Worm (Caenorhabditis elegans): Measurements from ENCODE around the gene acp-6.
A peak's percentile ranks its signal among the peaks of the same experiment; 100 is the strongest.

The acp-6 gene

ce11 chrIV:6415149-6415548 is 10.8 kb downstream of the acp-6 start, which contains the start of gene exos-2:
Gene exos-2, plus strand, starts transcription at chrIV:6415478.
- TF ChIP-seq C04F5.9 (tag; optimal IDR thresholded peaks at IDR 0.05): peak; percentile 19
- TF ChIP-seq ztf-11 (tag; optimal IDR thresholded peaks at IDR 0.05): peak in 1 of 2 experiments; percentile 9
- no peak for TF ChIP-seq vab-15 (tag; optimal IDR thresholded peaks at IDR 0.05)
- no peak for TF ChIP-seq sup-37 (GFP tag; optimal IDR thresholded peaks at IDR 0.05)
- peak; percentile 36 for TF ChIP-seq skn-1 (tag; optimal IDR thresholded peaks at IDR 0.05)
- TF ChIP-seq ama-1 (optimal IDR thresholded peaks at IDR 0.05): no peak
- TF ChIP-seq nhr-19 (GFP tag; conservative IDR thresholded peaks at IDR 0.05): peak; percentile 50; the same call in 1 of the 2 replicates
- peak; percentile 53 to 75 (median 55) for TF ChIP-seq ceh-82 (tag; optimal IDR thresholded peaks at IDR 0.05)
- TF ChIP-seq aly-2 (tag; optimal IDR thresholded peaks at IDR 0.05): peak; percentile 53
- peak; percentile 63 for TF ChIP-seq swsn-7 (tag; optimal IDR thresholded peaks at IDR 0.05)
- TF ChIP-seq lsy-2 (tag; optimal IDR thresholded peaks at IDR 0.05): peak; percentile 75 to 87
- TF ChIP-seq nhr-85 (tag): peak; percentile 76
- peak; percentile 65 for TF ChIP-seq xbp-1 (tag; optimal IDR thresholded peaks at IDR 0.05)
- no peak for TF ChIP-seq ztf-4 (tag; optimal IDR thresholded peaks at IDR 0.05)
- TF ChIP-seq fkh-8 (tag; optimal IDR thresholded peaks at IDR 0.05): no peak
- peak; percentile 77 for TF ChIP-seq nhr-47 (tag; optimal IDR thresholded peaks at IDR 0.05)
- peak; percentile 73 for TF ChIP-seq snu-23 (GFP tag; optimal IDR thresholded peaks at IDR 0.05)
- no peak for TF ChIP-seq snpc-4 (tag; optimal IDR thresholded peaks at IDR 0.05)
- TF ChIP-seq aha-1 (tag; optimal IDR thresholded peaks at IDR 0.05): no peak
- TF ChIP-seq unc-86 (tag; optimal IDR thresholded peaks at IDR 0.05): peak; percentile 60
- peak; percentile 70 for TF ChIP-seq C16A3.4 (tag; optimal IDR thresholded peaks at IDR 0.05)
- TF ChIP-seq dpl-1 (GFP tag; optimal IDR thresholded peaks at IDR 0.05): peak; percentile 95 to 97 (median 96)
- TF ChIP-seq dsc-1 (tag; optimal IDR thresholded peaks at IDR 0.05): peak; percentile 47
- TF ChIP-seq ceh-8 (GFP tag; optimal IDR thresholded peaks at IDR 0.05): peak; percentile 22
- peak; percentile 49 for TF ChIP-seq nhr-90 (tag; optimal IDR thresholded peaks at IDR 0.05; ENCODE audit: poor library complexity)
- TF ChIP-seq ceh-88 (GFP tag; IDR thresholded peaks at IDR 0.05): peak; percentile 32; the same call in 1 of the 2 replicates
- peak; percentile 98 to 99 for TF ChIP-seq lin-35 (GFP tag; optimal IDR thresholded peaks at IDR 0.05)
- no peak for TF ChIP-seq sptf-1 (tag; optimal IDR thresholded peaks at IDR 0.05)
- no peak for TF ChIP-seq mef-2 (tag; optimal IDR thresholded peaks at IDR 0.05)
- peak; percentile 81 for TF ChIP-seq unc-130 (tag; optimal IDR thresholded peaks at IDR 0.05)
- no peak for TF ChIP-seq pqm-1 (tag; optimal IDR thresholded peaks at IDR 0.05)
- peak; percentile 65 for TF ChIP-seq mep-1 (tag; optimal IDR thresholded peaks at IDR 0.05)
- peak; percentile 55 for TF ChIP-seq nhr-77 (tag; optimal IDR thresholded peaks at IDR 0.05)
- peak; percentile 6 for TF ChIP-seq fos-1 (tag; optimal IDR thresholded peaks at IDR 0.05)
- peak; percentile 77 for TF ChIP-seq nhr-71 (tag; optimal IDR thresholded peaks at IDR 0.05)
- peak; percentile 60 for TF ChIP-seq tbx-2 (tag; optimal IDR thresholded peaks at IDR 0.05)
- TF ChIP-seq efl-1 (optimal IDR thresholded peaks at IDR 0.05): peak; percentile 85 to 97
- TF ChIP-seq efl-1 (GFP tag; optimal IDR thresholded peaks at IDR 0.05 in 1 of 2): peak; percentile 97 to 99
- TF ChIP-seq nhr-20 (tag; optimal IDR thresholded peaks at IDR 0.05): peak; percentile 62
- TF ChIP-seq elt-3 (tag; optimal IDR thresholded peaks at IDR 0.05): peak in 1 of 6 experiments; percentile 34
- no peak for TF ChIP-seq ceh-90 (tag; optimal IDR thresholded peaks at IDR 0.05)
- TF ChIP-seq lin-13 (GFP tag; optimal IDR thresholded peaks at IDR 0.05): peak; percentile 54
- peak; percentile 69 for TF ChIP-seq isw-1 (GFP tag; IDR thresholded peaks at IDR 0.05)
- TF ChIP-seq mdl-1 (tag; optimal IDR thresholded peaks at IDR 0.05): peak in 1 of 2 experiments; percentile 13
- TF ChIP-seq lin-15B (tag; optimal IDR thresholded peaks at IDR 0.05): peak; percentile 73
- TF ChIP-seq rnt-1 (tag; optimal IDR thresholded peaks at IDR 0.05): peak; percentile 80
- peak; percentile 13 for TF ChIP-seq lir-3 (tag; optimal IDR thresholded peaks at IDR 0.05; ENCODE audit: poor library complexity)
- TF ChIP-seq irx-1 (tag; optimal IDR thresholded peaks at IDR 0.05): peak; percentile 41
- TF ChIP-seq tlp-1 (tag; optimal IDR thresholded peaks at IDR 0.05): no peak
- TF ChIP-seq hpl-2 (GFP tag; optimal IDR thresholded peaks at IDR 0.05): no peak
- peak; percentile 61 for TF ChIP-seq F16B12.6 (tag; optimal IDR thresholded peaks at IDR 0.05)
- peak; percentile 19; the same call in 1 of the 2 replicates for TF ChIP-seq grh-1 (GFP tag; IDR thresholded peaks at IDR 0.05)
- TF ChIP-seq efl-3 (GFP tag; optimal IDR thresholded peaks at IDR 0.05): no peak
- no peak for TF ChIP-seq egl-27 (tag; optimal IDR thresholded peaks at IDR 0.05)

Data from whole organism, L1 larva.